Fruit fly (Drosophila melanogaster): ENCODE data around the gene CG32192.

The CG32192 gene

DNA sequence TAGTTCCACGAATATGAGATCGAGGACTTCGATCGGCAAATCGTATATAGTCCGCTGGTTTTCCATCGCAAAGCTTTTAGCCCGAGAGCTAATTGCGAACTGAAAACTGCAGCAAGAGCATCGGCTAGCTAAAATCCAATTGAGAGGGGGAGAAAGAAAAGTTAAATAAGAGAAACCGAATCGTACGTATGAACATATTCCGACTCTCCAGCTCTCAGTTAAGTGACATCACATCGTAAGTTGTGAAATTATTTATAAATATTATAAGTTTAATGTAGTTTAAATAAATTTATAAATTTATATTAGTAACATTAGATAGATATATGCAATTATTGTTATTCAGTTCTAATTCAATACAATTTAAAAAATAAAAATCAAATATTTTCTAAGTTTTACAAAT, 29.9 kb downstream of the CG32192 start, which contains the start of gene CG44006:
TSS of gene CG44006 (minus strand) at position 101 of the 400 bp plus-strand sequence.
- TF ChIP-seq Dll (optimal IDR thresholded peaks at IDR 0.05) (no peak), pan (optimal IDR thresholded peaks at IDR 0.05) (no peak), usp (GFP tag; optimal IDR thresholded peaks at IDR 0.05) (no peak), psq (optimal IDR thresholded peaks at IDR 0.05) (no peak), EcR (GFP tag; optimal IDR thresholded peaks at IDR 0.05) (no peak), CG8478 (optimal IDR thresholded peaks at IDR 0.05) (no peak)

DNA sequence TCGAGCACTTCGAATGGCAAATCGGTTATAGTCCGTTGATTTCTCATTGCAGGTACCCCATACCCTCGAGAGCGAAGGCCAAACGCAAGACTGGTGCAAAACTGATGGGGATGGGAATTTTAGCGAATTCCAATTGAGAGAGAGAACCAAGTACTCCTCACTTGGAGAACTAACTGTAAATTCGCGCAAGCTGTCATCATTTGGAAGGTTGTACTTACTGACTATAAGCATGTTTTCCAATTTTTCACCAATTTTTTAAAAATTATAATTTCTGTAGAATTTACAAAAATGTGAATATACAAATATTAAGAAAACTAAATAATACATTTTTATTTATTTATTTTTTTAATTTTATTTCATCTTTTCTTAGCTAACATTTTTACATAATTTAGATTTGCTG, 31.9 kb downstream of the CG32192 start, which contains the start of gene CG44005:
TSS of gene CG44005 (minus strand) at position 101 of the 400 bp plus-strand sequence.
- TF ChIP-seq psq (optimal IDR thresholded peaks at IDR 0.05), result no peak
- TF ChIP-seq usp (GFP tag; optimal IDR thresholded peaks at IDR 0.05), result no peak

DNA sequence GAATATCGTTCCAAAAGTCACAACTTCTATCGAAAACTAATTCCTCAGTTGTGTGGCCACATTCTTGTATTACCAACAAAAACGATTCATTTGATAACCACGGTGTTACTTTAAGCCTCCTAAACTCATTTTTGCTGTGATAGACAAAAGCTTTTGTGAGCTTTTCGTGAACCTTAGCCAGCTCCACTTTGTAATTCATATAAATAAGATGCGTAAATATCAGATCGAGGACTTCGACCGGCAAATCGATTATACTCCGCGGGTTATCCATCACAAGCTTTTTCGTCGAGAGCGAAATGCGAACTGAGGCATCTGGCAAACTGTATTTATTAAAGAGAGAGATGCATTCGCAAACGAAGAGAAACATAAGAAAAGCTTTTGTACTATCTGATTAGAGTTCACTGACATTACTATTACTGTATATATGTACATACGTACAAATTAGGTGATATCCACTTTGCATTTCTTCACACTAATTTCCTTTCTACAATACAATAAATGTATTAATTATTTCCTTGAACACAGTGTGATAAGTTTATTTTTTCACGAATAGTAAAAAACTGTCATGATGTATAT, 33.5 kb downstream of the CG32192 start, which contains the start of gene CG44004:
TSS of gene CG44004 (minus strand) at position 305 of the 576 bp plus-strand sequence.
- TF ChIP-seq psq (optimal IDR thresholded peaks at IDR 0.05), result no peak
- TF ChIP-seq EcR (GFP tag; optimal IDR thresholded peaks at IDR 0.05), result no peak
- TF ChIP-seq usp (GFP tag; optimal IDR thresholded peaks at IDR 0.05), result no peak
- TF ChIP-seq CG8478 (optimal IDR thresholded peaks at IDR 0.05), result no peak
- TF ChIP-seq Dll (optimal IDR thresholded peaks at IDR 0.05), result no peak
- TF ChIP-seq pan (optimal IDR thresholded peaks at IDR 0.05), result no peak

DNA sequence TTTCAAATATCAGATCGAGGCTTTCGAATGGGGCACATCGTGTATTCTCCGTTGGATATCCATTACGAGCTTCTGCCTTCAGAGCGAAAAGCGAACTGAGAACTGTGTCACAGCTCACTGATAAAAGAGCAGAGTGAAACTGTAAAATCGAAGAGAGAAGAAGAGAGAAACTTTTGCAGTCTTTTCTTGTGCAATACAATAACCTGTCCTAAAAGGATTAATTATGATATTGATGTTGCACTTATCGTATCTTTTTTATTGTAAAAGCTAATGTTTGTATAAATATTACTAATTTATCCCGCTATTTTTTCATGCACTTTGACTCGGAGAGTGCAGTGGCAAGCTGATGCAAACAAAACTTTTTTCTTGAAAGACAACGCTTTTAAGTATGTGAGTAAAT, 34.9 kb downstream of the CG32192 start:
- TF ChIP-seq pan (optimal IDR thresholded peaks at IDR 0.05), result no peak
- TF ChIP-seq EcR (GFP tag; optimal IDR thresholded peaks at IDR 0.05), result peak in 1 of 2 experiments; percentile 59
- no peak for TF ChIP-seq CG8478 (optimal IDR thresholded peaks at IDR 0.05)
- TF ChIP-seq psq (optimal IDR thresholded peaks at IDR 0.05), result no peak
- no peak for TF ChIP-seq usp (GFP tag; optimal IDR thresholded peaks at IDR 0.05)

DNA sequence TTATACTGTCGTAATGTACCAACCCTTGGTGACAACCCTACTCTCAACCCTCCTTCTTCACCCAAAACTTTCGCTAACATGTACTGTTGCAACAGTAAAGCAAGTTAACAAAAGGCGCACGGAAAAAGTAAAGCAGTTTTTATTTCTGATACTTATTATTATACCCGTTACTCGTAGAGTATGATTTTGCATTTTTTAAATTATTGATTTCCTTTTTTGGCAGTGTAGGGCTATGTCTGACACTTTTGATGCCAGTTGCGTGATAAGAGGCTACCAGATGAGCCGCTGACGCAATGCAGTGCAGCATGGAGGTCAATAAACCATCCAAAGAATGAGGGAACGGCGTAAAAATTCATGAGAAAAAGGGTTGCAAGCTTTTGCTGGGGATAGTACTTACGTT, 35.7 kb downstream of the CG32192 start:
- no peak for TF ChIP-seq CG8478 (optimal IDR thresholded peaks at IDR 0.05)
- peak in 1 of 2 experiments; percentile 34 for TF ChIP-seq EcR (GFP tag; optimal IDR thresholded peaks at IDR 0.05)
- no peak for TF ChIP-seq pan (optimal IDR thresholded peaks at IDR 0.05)

DNA sequence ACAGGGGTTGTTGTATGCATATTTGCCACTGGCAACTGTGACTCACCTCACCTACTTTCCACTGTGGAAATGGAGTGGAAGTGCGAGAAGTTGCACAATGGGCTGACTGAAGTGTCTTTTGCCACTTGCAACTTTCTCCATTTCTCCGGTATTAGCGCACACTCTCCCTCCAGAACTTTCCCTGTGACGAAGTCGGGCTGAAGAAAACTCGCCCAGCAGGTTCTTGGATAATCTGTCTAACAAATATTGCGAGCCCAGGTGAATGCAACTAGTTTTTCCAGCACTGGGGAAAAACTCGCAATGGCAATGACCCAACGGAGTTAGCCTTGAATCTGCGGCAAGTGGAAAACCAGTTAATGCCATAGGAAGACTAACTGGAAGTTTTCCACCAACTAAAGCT, 36.5 kb downstream of the CG32192 start:
- TF ChIP-seq Dll (optimal IDR thresholded peaks at IDR 0.05) (no peak), pan (optimal IDR thresholded peaks at IDR 0.05) (no peak), EcR (GFP tag; optimal IDR thresholded peaks at IDR 0.05) (peak in 1 of 2 experiments; percentile 82), CG8478 (optimal IDR thresholded peaks at IDR 0.05) (no peak), usp (GFP tag; optimal IDR thresholded peaks at IDR 0.05) (no peak), psq (optimal IDR thresholded peaks at IDR 0.05) (no peak)

DNA sequence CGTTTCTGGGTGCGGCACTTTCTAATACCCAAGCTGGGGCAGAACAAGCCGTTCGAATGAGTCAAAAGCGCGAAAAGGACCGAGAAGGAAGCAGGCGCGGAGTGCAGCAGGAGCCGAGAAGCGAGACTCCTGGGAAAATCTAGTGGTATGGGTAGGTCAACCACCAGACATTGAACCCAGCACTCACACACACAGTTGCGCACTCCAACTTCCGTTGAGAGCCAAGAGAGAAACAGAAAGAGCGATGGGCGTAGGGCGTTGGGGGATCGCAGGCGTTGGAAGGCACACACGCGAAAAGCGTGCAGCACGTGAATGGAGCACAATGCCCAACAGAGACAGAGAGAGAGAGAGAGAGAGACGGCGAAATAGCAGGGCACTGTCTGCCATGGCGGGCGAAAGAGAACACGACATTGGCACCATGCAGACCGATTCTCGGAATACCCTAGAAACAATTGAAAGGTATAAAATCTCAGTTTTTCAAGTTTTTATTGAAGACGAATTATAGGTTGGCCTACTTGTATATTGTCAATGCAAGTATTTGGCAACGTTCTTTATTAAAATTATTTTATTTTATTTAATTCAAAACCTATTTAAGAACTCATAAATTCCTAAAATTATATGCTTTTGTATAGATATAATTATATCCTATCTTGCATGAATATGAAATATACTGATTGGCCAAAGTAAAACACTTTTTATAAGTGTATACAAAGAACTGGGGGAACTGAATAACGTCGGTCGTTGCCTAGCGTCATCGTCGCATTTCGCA, 37.7 kb downstream of the CG32192 start:
- TF ChIP-seq Dll (optimal IDR thresholded peaks at IDR 0.05), result no peak
- peak; percentile 47 to 99 for TF ChIP-seq EcR (GFP tag; optimal IDR thresholded peaks at IDR 0.05)
- no peak for TF ChIP-seq psq (optimal IDR thresholded peaks at IDR 0.05)

DNA sequence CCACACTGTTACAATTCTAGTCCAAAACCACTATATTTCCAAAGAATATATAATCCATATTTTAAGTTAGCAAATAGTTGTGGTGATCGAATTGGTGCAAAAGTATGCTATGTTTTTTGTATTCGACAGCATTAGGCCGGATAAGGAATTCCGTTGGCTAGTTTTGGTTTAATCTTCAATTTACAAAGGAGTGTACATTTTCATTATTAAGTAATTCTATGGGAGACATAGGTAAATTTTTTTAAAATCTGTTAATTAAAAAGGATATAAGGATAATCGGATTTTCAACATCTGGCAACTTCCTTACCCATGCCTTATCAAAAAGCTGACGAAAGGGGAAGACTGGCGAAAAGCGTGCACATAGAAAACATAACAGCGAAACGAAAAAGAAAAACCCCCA, 38.5 kb downstream of the CG32192 start:
- TF ChIP-seq Dll (optimal IDR thresholded peaks at IDR 0.05) (no peak), pan (optimal IDR thresholded peaks at IDR 0.05) (no peak), usp (GFP tag; optimal IDR thresholded peaks at IDR 0.05) (no peak), psq (optimal IDR thresholded peaks at IDR 0.05) (no peak), EcR (GFP tag; optimal IDR thresholded peaks at IDR 0.05) (no peak), CG8478 (optimal IDR thresholded peaks at IDR 0.05) (no peak)

DNA sequence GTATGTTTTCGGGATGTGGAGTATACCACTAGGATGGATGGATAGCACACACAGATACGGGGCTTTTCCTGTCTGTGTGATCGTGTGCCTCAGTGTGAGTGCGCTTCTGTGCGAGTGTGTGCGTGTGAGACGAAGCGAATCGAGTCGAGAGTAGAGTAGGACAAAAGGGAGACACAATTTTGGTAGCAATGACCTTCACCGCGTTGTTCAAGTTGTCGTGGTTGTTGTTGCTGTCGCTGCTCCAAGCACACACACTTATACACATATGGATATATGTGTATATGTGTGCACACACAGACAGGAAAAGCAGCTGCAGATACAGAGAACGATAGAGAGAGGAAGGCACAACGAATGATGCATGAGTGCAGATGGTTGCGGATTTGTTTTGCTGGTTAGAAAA, 39.0 kb downstream of the CG32192 start:
- no peak for TF ChIP-seq psq (optimal IDR thresholded peaks at IDR 0.05)
- peak; percentile 7 to 99 for TF ChIP-seq EcR (GFP tag; optimal IDR thresholded peaks at IDR 0.05)
- no peak for TF ChIP-seq usp (GFP tag; optimal IDR thresholded peaks at IDR 0.05)
- no peak for TF ChIP-seq Dll (optimal IDR thresholded peaks at IDR 0.05)

DNA sequence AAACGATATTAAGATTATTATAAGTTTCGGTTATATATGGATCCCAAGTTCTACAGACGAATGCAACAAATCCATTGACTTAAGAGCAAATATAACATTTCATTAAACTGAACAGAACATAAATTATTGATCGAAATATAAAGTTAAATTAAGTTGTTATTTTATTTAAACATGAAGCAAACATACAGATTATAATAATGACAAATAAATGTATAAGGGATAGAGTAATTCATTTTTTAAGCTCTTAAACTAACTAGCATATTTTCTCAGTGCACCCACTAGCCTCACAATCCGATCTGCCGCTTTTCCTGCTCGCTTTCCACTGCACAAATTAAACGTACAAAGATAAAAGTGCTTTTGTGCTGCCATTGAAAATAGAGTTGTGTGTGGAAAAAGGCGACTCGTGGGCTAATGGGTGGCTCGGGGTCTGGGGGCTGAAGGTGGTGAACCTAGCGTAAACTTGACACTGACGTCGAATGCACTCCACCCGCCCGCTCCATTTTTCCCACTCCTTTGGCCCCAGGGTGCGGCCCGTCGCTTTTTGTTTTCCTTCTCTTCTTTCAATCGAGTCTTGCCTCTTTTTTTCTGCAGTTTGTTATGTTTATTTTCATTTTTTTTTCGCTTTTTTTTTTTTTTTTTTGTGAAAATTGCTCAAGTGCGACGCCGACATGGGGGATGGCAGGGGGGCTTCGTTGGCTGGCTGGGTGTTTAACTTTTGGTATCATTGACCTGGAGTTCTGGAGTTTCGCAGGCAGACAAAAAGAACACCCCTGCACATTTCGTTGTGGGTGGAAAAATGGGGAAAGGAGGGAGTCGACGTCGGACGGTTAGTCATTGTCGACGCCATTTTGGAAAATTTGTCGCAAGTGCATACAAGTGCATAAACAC, 39.7 kb downstream of the CG32192 start:
- TF ChIP-seq Dll (optimal IDR thresholded peaks at IDR 0.05) (no peak), psq (optimal IDR thresholded peaks at IDR 0.05) (no peak), EcR (GFP tag; optimal IDR thresholded peaks at IDR 0.05) (peak in 1 of 2 experiments; percentile 92)

DNA sequence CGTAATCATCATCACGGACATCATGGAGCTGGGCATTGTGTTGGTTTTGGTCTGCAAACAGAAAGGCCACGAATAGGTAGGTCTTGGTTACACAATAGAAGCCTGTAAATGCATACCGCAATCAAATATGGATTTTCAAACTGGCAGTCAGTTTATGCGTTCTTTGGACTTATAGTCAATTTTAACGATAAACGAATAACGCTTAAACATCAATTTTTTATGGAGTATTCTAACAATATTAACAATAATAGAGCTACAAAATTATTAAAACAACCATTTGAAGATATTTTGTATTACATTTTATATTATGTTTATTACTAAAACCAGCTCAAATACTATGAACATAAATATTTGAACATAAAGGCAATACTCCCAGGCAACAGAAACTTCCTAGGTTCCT, 41.4 kb downstream of the CG32192 start:
- no peak for TF ChIP-seq EcR (GFP tag; optimal IDR thresholded peaks at IDR 0.05)
- no peak for TF ChIP-seq usp (GFP tag; optimal IDR thresholded peaks at IDR 0.05)
- TF ChIP-seq Dll (optimal IDR thresholded peaks at IDR 0.05), result no peak
- TF ChIP-seq psq (optimal IDR thresholded peaks at IDR 0.05), result no peak
- no peak for TF ChIP-seq CG8478 (optimal IDR thresholded peaks at IDR 0.05)
- TF ChIP-seq pan (optimal IDR thresholded peaks at IDR 0.05), result no peak

DNA sequence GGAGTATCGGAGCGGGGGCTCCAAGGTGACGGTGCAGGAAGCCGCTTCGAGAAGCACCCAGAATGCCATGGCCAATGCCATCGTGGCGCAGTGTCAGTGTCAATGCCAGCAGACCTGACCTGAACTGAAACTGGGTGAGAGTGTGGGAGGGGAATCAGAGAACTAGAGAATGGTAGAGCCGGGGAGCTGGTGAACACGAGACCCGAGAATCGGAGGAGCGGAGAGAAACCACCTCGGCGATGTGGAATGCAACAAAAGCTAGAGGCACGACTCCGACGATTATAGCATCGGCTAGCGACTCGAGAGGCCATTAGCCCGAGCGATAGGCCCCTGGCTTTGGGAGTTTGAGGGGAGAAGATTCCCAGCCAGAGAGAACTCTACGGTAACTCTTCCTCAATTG, 41.8 kb downstream of the CG32192 start:
- no peak for TF ChIP-seq CG8478 (optimal IDR thresholded peaks at IDR 0.05)
- TF ChIP-seq EcR (GFP tag; optimal IDR thresholded peaks at IDR 0.05), result peak in 1 of 2 experiments; percentile 98

Measured in whole organism.